Fruit fly (Drosophila melanogaster) whole organism, embryonic: ENCODE data around the gene CG6094.

ENCODE experiments used
- Bdp1 ChIP-seq: fragments of 200-800 bp; sonication (Bioruptor generic); optimal IDR thresholded peaks from 3 replicates; lab custom pipeline; 2016; ENCODE audit warnings: missing biosample characterization, missing genetic modification characterization
- CG12744 ChIP-seq: fragments of 200-800 bp; sonication (Bioruptor generic); optimal IDR thresholded peaks from 2 replicates; lab custom pipeline; 2016; ENCODE audit warnings: missing biosample characterization, missing genetic modification characterization
- CG16815 ChIP-seq: fragments of 200-800 bp; sonication (Bioruptor generic); optimal IDR thresholded peaks from 3 replicates; lab custom pipeline; 2017; ENCODE audit warnings: missing biosample characterization, mild to moderate bottlenecking, missing genetic modification characterization
- CG17328 ChIP-seq: fragments of 200-800 bp; sonication (Bioruptor generic); IDR thresholded peaks from 2 replicates; pipeline ENCODE4 v1.3.6; 2022; ENCODE audit warnings: missing biosample characterization, missing genetic modification characterization
- CG17359 ChIP-seq: fragments of 200-800 bp; sonication (Bioruptor generic); optimal IDR thresholded peaks from 3 replicates; lab custom pipeline; 2018; ENCODE audit warnings: missing biosample characterization, mild to moderate bottlenecking, missing genetic modification characterization, moderate library complexity
- CG2678 ChIP-seq: fragments of 200-800 bp; sonication (Bioruptor generic); optimal IDR thresholded peaks from 3 replicates; lab custom pipeline; 2019; ENCODE audit warnings: missing biosample characterization, mild to moderate bottlenecking, missing genetic modification characterization, moderate library complexity
- CG34224 ChIP-seq: fragments of 200-800 bp; sonication (Bioruptor generic); IDR thresholded peaks from 3 replicates; pipeline ENCODE4 v1.3.6; 2022; ENCODE audit warnings: missing biosample characterization, missing genetic modification characterization; ENCODE audit not compliant: partially characterized antibody
- CG4424 ChIP-seq: fragments of 200-800 bp; sonication (Bioruptor generic); optimal IDR thresholded peaks from 3 replicates; lab custom pipeline; 2016; ENCODE audit warnings: missing biosample characterization, missing genetic modification characterization
- CG4820 ChIP-seq: fragments of 200-800 bp; sonication (Bioruptor generic); optimal IDR thresholded peaks from 3 replicates; lab custom pipeline; 2016; ENCODE audit warnings: missing biosample characterization, missing genetic modification characterization
- CG7357 ChIP-seq: fragments of 200-800 bp; sonication (Bioruptor generic); IDR thresholded peaks from 3 replicates; pipeline ENCODE4 v1.3.6; 2022; ENCODE audit warnings: missing biosample characterization, missing genetic modification characterization
- CG7372 ChIP-seq: fragments of 200-800 bp; sonication (Bioruptor generic); IDR thresholded peaks from 2 replicates; pipeline ENCODE4 v1.3.6; 2022; ENCODE audit warnings: missing biosample characterization, missing genetic modification characterization
- CG7556 ChIP-seq: fragments of 200-800 bp; sonication (Bioruptor generic); optimal IDR thresholded peaks from 2 replicates; lab custom pipeline; 2017; ENCODE audit warnings: missing biosample characterization, mild to moderate bottlenecking, missing genetic modification characterization
- CG7928 ChIP-seq: fragments of 200-800 bp; sonication (Bioruptor generic); optimal IDR thresholded peaks from 2 replicates; lab custom pipeline; 2017; ENCODE audit warnings: missing biosample characterization, mild to moderate bottlenecking, missing genetic modification characterization
- CG7963 ChIP-seq: fragments of 200-800 bp; sonication (Bioruptor generic); IDR thresholded peaks from 3 replicates; pipeline ENCODE4 v1.3.6; 2022; ENCODE audit warnings: missing biosample characterization, missing genetic modification characterization; ENCODE audit not compliant: partially characterized antibody
- CG7987 ChIP-seq: fragments of 200-800 bp; sonication (Bioruptor generic); optimal IDR thresholded peaks from 2 replicates; lab custom pipeline; 2018; ENCODE audit warnings: missing biosample characterization, mild to moderate bottlenecking, missing genetic modification characterization, moderate library complexity
- CG9609 ChIP-seq: fragments of 200-800 bp; sonication (Bioruptor generic); optimal IDR thresholded peaks from 3 replicates; lab custom pipeline; 2016; ENCODE audit warnings: missing biosample characterization, missing genetic modification characterization
- CG9797 ChIP-seq: fragments of 200-800 bp; sonication (Bioruptor generic); optimal IDR thresholded peaks from 3 replicates; lab custom pipeline; 2018; ENCODE audit warnings: missing biosample characterization, mild to moderate bottlenecking, missing genetic modification characterization
- CTCF ChIP-seq: fragments of 200-800 bp; sonication (Bioruptor generic); optimal IDR thresholded peaks from 2 replicates; lab custom pipeline; 2017; ENCODE audit warnings: missing biosample characterization, mild to moderate bottlenecking, missing genetic modification characterization, moderate library complexity
- ERR ChIP-seq: fragments of 200-800 bp; sonication (Bioruptor generic); optimal IDR thresholded peaks from 2 replicates; lab custom pipeline; 2016; ENCODE audit warnings: missing biosample characterization, missing genetic modification characterization
- Gsc ChIP-seq: fragments of 200-800 bp; sonication (Bioruptor generic); IDR thresholded peaks from 2 replicates; pipeline ENCODE4 v1.3.6; 2022; ENCODE audit warnings: missing biosample characterization, missing genetic modification characterization
- Gug ChIP-seq: fragments of 200-800 bp; sonication (Bioruptor generic); IDR thresholded peaks from 4 replicates; pipeline ENCODE4 v1.3.6; 2022; ENCODE audit warnings: missing biosample characterization, missing genetic modification characterization
- HHEX ChIP-seq: fragments of 200-800 bp; sonication (Bioruptor generic); optimal IDR thresholded peaks from 3 replicates; lab custom pipeline; 2017; ENCODE audit warnings: missing biosample characterization, mild to moderate bottlenecking, missing genetic modification characterization, missing genetic modification reagents
- Mes4 ChIP-seq: fragments of 200-800 bp; sonication (Bioruptor generic); optimal IDR thresholded peaks from 2 replicates; lab custom pipeline; 2016; ENCODE audit warnings: missing biosample characterization, missing genetic modification characterization
- Myb ChIP-seq: fragments of 200-800 bp; sonication (Bioruptor generic); optimal IDR thresholded peaks from 2 replicates; lab custom pipeline; 2016; ENCODE audit warnings: missing biosample characterization, missing genetic modification characterization
- NK7.1 ChIP-seq: fragments of 200-800 bp; sonication (Bioruptor generic); optimal IDR thresholded peaks from 3 replicates; lab custom pipeline; 2016; ENCODE audit warnings: missing biosample characterization, missing genetic modification characterization
- NfI ChIP-seq: fragments of 200-800 bp; sonication (Bioruptor generic); optimal IDR thresholded peaks from 3 replicates; lab custom pipeline; 2018; ENCODE audit warnings: missing biosample characterization, mild to moderate bottlenecking, missing genetic modification characterization, moderate library complexity
- PHDP ChIP-seq: fragments of 200-800 bp; sonication (Bioruptor generic); optimal IDR thresholded peaks from 3 replicates; lab custom pipeline; 2018; ENCODE audit warnings: missing biosample characterization, mild to moderate bottlenecking, missing genetic modification characterization, moderate library complexity
- Taf1 ChIP-seq: fragments of 200-800 bp; sonication (Bioruptor generic); IDR thresholded peaks from 2 replicates; pipeline ENCODE4 v1.3.6; 2022; ENCODE audit warnings: missing biosample characterization, missing genetic modification characterization
- Xbp1 ChIP-seq: fragments of 200-800 bp; sonication (Bioruptor generic); optimal IDR thresholded peaks from 3 replicates; lab custom pipeline; 2016; ENCODE audit warnings: missing biosample characterization, mild to moderate bottlenecking, missing genetic modification characterization
- az2 ChIP-seq: fragments of 200-800 bp; sonication (Bioruptor generic); optimal IDR thresholded peaks from 3 replicates; lab custom pipeline; 2016; ENCODE audit warnings: missing biosample characterization, missing genetic modification characterization
- bbx ChIP-seq: fragments of 200-800 bp; sonication (Bioruptor generic); IDR thresholded peaks from 2 replicates; pipeline ENCODE4 v1.3.6; 2022; ENCODE audit warnings: missing biosample characterization, missing genetic modification characterization; ENCODE audit not compliant: partially characterized antibody
- en ChIP-seq: fragments of 200-800 bp; sonication (Bioruptor generic); optimal IDR thresholded peaks from 2 replicates; lab custom pipeline; 2016; ENCODE audit warnings: missing biosample characterization, missing genetic modification characterization
- exex ChIP-seq: fragments of 200-800 bp; sonication (Bioruptor generic); optimal IDR thresholded peaks from 4 replicates; lab custom pipeline; 2018; ENCODE audit warnings: missing biosample characterization, mild to moderate bottlenecking, missing genetic modification characterization, moderate library complexity
- grau ChIP-seq: fragments of 200-800 bp; optimal IDR thresholded peaks from 3 replicates; lab custom pipeline; 2019; ENCODE audit warnings: missing biosample characterization, mild to moderate bottlenecking, missing genetic modification characterization, moderate library complexity
- gsb-n ChIP-seq: fragments of 200-800 bp; sonication (Bioruptor generic); optimal IDR thresholded peaks from 3 replicates; lab custom pipeline; 2018; ENCODE audit warnings: missing biosample characterization, mild to moderate bottlenecking, missing genetic modification characterization
- hb ChIP-seq: fragments of 200-800 bp; sonication (Bioruptor generic); IDR thresholded peaks from 3 replicates; pipeline ENCODE4 v1.3.6; 2022; ENCODE audit warnings: missing biosample characterization, missing genetic modification characterization; ENCODE audit not compliant: partially characterized antibody
- hbn ChIP-seq: fragments of 200-800 bp; sonication (Bioruptor generic); IDR thresholded peaks from 2 replicates; pipeline ENCODE4 v1.3.6; 2022; ENCODE audit warnings: missing biosample characterization, missing genetic modification characterization; ENCODE audit not compliant: partially characterized antibody
- jigr1 ChIP-seq: fragments of 200-800 bp; sonication (Bioruptor generic); IDR thresholded peaks from 3 replicates; pipeline ENCODE4 v1.3.6; 2022; ENCODE audit warnings: missing biosample characterization, missing genetic modification characterization
- ken ChIP-seq: fragments of 200-800 bp; sonication (Bioruptor generic); IDR thresholded peaks from 3 replicates; pipeline ENCODE4 v1.3.6; 2022; ENCODE audit warnings: missing biosample characterization, missing genetic modification characterization
- lov ChIP-seq, 2 experiments: fragments of 200-800 bp in 1 of 2; fragments of >200 bp in 1 of 2; sonication (Bioruptor generic) in 1 of 2; IDR thresholded peaks in 1 of 2; optimal IDR thresholded peaks in 1 of 2; 2 replicates in 1 of 2; 3 replicates in 1 of 2; pipeline versions ENCODE4 v1.3.6 to Lab custom; 2017 to 2022; ENCODE audit warnings: missing biosample characterization in 1 of 2, missing genetic modification characterization in 1 of 2
- pan ChIP-seq, 4 experiments: fragments of >200 bp in 3 of 4; fragments of 200-800 bp in 1 of 4; sonication (Bioruptor generic) in 1 of 4; optimal IDR thresholded peaks in 3 of 4; IDR thresholded peaks in 1 of 4; 2 replicates each; pipeline versions ENCODE4 v1.3.6 to Lab custom; 2017 to 2022; ENCODE audit warnings: missing biosample characterization in 2 of 4, missing genetic modification characterization in 2 of 4, mixed read lengths in 1 of 4
- pnt ChIP-seq: fragments of 200-800 bp; sonication (Bioruptor generic); optimal IDR thresholded peaks from 3 replicates; lab custom pipeline; 2016; ENCODE audit warnings: missing biosample characterization, missing genetic modification characterization
- prd ChIP-seq, 3 experiments: fragments of >200 bp in 2 of 3; fragments of 200-800 bp in 1 of 3; sonication (Bioruptor generic) in 1 of 3; optimal IDR thresholded peaks in 2 of 3; IDR thresholded peaks in 1 of 3; 2 replicates in 2 of 3; 3 replicates in 1 of 3; pipeline versions ENCODE4 v1.3.6 to Lab custom; 2017 to 2022; ENCODE audit warnings: missing biosample characterization in 1 of 3, missing genetic modification characterization in 1 of 3
- pros ChIP-seq: fragments of 200-800 bp; sonication (Bioruptor generic); optimal IDR thresholded peaks from 3 replicates; lab custom pipeline; 2019; ENCODE audit warnings: missing biosample characterization, mild to moderate bottlenecking, missing genetic modification characterization, moderate library complexity
- run ChIP-seq: fragments of 200-800 bp; sonication (Bioruptor generic); optimal IDR thresholded peaks from 3 replicates; lab custom pipeline; 2018; ENCODE audit warnings: missing biosample characterization, mild to moderate bottlenecking, missing genetic modification characterization
- sima ChIP-seq: fragments of 200-800 bp; sonication (Bioruptor generic); optimal IDR thresholded peaks from 2 replicates; lab custom pipeline; 2016; ENCODE audit warnings: missing biosample characterization, missing genetic modification characterization
- trem ChIP-seq: fragments of 200-800 bp; optimal IDR thresholded peaks from 3 replicates; lab custom pipeline; 2019; ENCODE audit warnings: missing biosample characterization, mild to moderate bottlenecking, missing genetic modification characterization, moderate library complexity
- wek ChIP-seq: fragments of 200-800 bp; sonication (Bioruptor generic); optimal IDR thresholded peaks from 3 replicates; lab custom pipeline; 2018; ENCODE audit warnings: missing biosample characterization, mild to moderate bottlenecking, missing genetic modification characterization, moderate library complexity
- zen ChIP-seq: fragments of 200-800 bp; sonication (Bioruptor generic); optimal IDR thresholded peaks from 3 replicates; lab custom pipeline; 2018; ENCODE audit warnings: missing biosample characterization, mild to moderate bottlenecking, missing genetic modification characterization, moderate library complexity

CG6094 gene

dm6 chr2L:10516470-10517048 lies 9.7 kb downstream of the CG6094 start (continued):
- TF ChIP-seq CG9609 (GFP tag; lab: Kevin White, UChicago) (peak; percentile 28), ken (GFP tag; lab: Robert Waterston, UW) (no peak), prd (optimal IDR thresholded peaks at IDR 0.05; lab: Kevin White, UChicago) (no peak), prd (GFP tag; IDR thresholded peaks at IDR 0.05; lab: Robert Waterston, UW) (peak; percentile 27; the same call in 1 of the 3 replicates), Gsc (no peak), hbn (GFP tag; lab: Robert Waterston, UW) (no peak), Myb (GFP tag; lab: Kevin White, UChicago) (peak; percentile 96), jigr1 (no peak), Mes4 (GFP tag; lab: Kevin White, UChicago) (no peak), HHEX (GFP tag; lab: Kevin White, UChicago) (peak; percentile 33), CG34224 (GFP tag; lab: Robert Waterston, UW) (no peak), CG7928 (GFP tag; lab: Kevin White, UChicago) (no peak), NK7.1 (GFP tag; lab: Kevin White, UChicago) (peak; percentile 21), Taf1 (GFP tag; lab: Robert Waterston, UW) (no peak; the same call in 1 of the 2 replicates), grau (tag; lab: Kevin White, UChicago) (peak; percentile 95), CG4820 (GFP tag; lab: Kevin White, UChicago) (no peak), bbx (GFP tag; lab: Robert Waterston, UW) (peak; percentile 48; the same call in 1 of the 2 replicates), CG7357 (GFP tag; lab: Robert Waterston, UW) (no peak), Gug (no peak), pnt (peak; percentile 30), pros (GFP tag; lab: Kevin White, UChicago) (no peak), CG2678 (peak; percentile 35), NfI (peak; percentile 18), CG4424 (peak; percentile 49), sima (no peak), Xbp1 (peak; percentile 33), CG17328 (GFP tag; lab: Robert Waterston, UW) (no peak), CG7556 (peak; percentile 58), CG7372 (GFP tag; lab: Robert Waterston, UW) (no peak), CG7987 (GFP tag; lab: Kevin White, UChicago) (no peak), CG9797 (peak; percentile 6), trem (tag; lab: Kevin White, UChicago) (peak; percentile 8), pan (optimal IDR thresholded peaks at IDR 0.05; lab: Kevin White, UChicago) (no peak), pan (GFP tag; optimal IDR thresholded peaks at IDR 0.05 in 1 of 2, IDR thresholded peaks at IDR 0.05 in 1 of 2) (peak in 1 of 2 experiments; percentile 27), ERR (GFP tag; lab: Kevin White, UChicago) (peak; percentile 50), gsb-n (tag; lab: Kevin White, UChicago) (no peak), CTCF (GFP tag; lab: Kevin White, UChicago) (peak; percentile 40), zen (no peak), hb (no peak), az2 (peak; percentile 32), run (tag; lab: Kevin White, UChicago) (no peak), wek (GFP tag; lab: Kevin White, UChicago) (peak; percentile 35), CG7963 (GFP tag; lab: Robert Waterston, UW) (no peak), lov (optimal IDR thresholded peaks at IDR 0.05; lab: Kevin White, UChicago) (no peak), lov (GFP tag; IDR thresholded peaks at IDR 0.05; lab: Robert Waterston, UW) (no peak), exex (tag; lab: Kevin White, UChicago) (no peak), Bdp1 (peak; percentile 21), CG16815 (GFP tag; lab: Kevin White, UChicago) (peak; percentile 14), PHDP (no peak), en (peak; percentile 23), CG12744 (GFP tag; lab: Kevin White, UChicago) (no peak), CG17359 (tag; lab: Kevin White, UChicago) (peak; percentile 36)
